Fruit fly (Drosophila melanogaster) S2 (cell line): ENCODE data around the gene ringer.

Source experiments
- CG8478 ChIP-seq: fragments of >200 bp; optimal IDR thresholded peaks from 2 replicates; lab custom pipeline; 2018
- CTCF ChIP-seq, 2 experiments: fragments of >200 bp; optimal IDR thresholded peaks; 2 replicates each; lab custom pipeline; 2018

DNA sequence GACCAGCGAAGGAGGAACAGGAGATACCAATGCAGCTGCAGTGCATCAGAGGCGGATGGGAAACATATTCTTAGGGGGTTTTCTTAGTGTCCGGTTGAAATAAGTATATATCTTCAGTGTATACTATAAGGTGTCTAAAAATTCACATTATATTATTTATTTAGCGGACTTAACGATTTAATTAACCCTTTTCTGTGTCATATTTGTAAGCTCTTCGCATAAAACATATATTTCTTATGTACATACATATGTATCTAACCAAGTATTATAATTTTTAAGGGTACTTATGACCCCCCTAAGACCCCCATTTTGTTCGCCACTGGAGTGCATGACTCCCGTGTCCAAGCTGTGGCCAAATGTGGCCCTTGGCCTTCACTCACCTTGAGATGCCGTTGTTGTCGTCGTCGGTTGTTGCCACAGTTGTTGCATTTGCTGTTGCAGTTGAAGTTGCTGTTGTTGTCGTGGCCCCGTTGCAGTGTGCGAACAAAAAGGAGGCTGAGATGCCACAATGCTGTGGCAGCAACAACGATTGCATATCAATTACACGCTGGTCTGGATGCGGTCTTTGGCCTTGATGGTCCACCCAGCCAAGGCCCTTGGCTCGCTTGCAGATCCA is 2.1 kb upstream of the ringer start:
- TF ChIP-seq CG8478 (lab: Kevin White, UChicago): no peak
- TF ChIP-seq CTCF (optimal IDR thresholded peaks at IDR 0.05; lab: Kevin White, UChicago): no peak
